Worm (Caenorhabditis elegans) whole organism, young adult: ENCODE measurements around the gene rpl-36.A.

ENCODE experiments used
- C06A6.2 ChIP-seq: fragments of 200-800 bp; sonication (Bioruptor generic); conservative IDR thresholded peaks from 2 replicates; pipeline ENCODE4 v1.3.6; 2022; ENCODE audit warnings: missing genetic modification characterization, missing compliant biosample characterization
- C17E4.6 ChIP-seq: fragments of 200-800 bp; sonication (Bioruptor generic); IDR thresholded peaks from 2 replicates; pipeline ENCODE4 v1.3.6; 2022; ENCODE audit warnings: missing genetic modification reagents, missing genetic modification characterization, missing compliant biosample characterization
- D2030.7 ChIP-seq: fragments of 200-800 bp; sonication (Bioruptor generic); IDR thresholded peaks from 2 replicates; pipeline ENCODE4 v1.3.6; 2022; ENCODE audit warnings: missing genetic modification reagents, missing genetic modification characterization, missing compliant biosample characterization
- F33H1.4 ChIP-seq: fragments of 200-800 bp; sonication (Bioruptor generic); IDR thresholded peaks from 2 replicates; pipeline ENCODE4 v1.3.6; 2022; ENCODE audit warnings: missing genetic modification reagents, missing genetic modification characterization, missing compliant biosample characterization
- F37B4.10 ChIP-seq: fragments of 200-800 bp; sonication (Bioruptor generic); IDR thresholded peaks from 2 replicates; pipeline ENCODE4 v1.3.6; 2022; ENCODE audit warnings: missing genetic modification characterization, missing compliant biosample characterization
- F39B2.1 ChIP-seq: fragments of 200-800 bp; sonication (Bioruptor generic); IDR thresholded peaks from 2 replicates; pipeline ENCODE4 v1.3.6; 2022; ENCODE audit warnings: missing genetic modification reagents, missing genetic modification characterization, missing compliant biosample characterization
- F57A8.1 ChIP-seq: fragments of 200-800 bp; sonication (Bioruptor generic); optimal IDR thresholded peaks from 2 replicates; lab custom pipeline; 2018; ENCODE audit warnings: mild to moderate bottlenecking, missing genetic modification characterization, moderate library complexity, missing compliant biosample characterization
- F57C9.4 ChIP-seq: sonication (generic microtip); optimal IDR thresholded peaks from 2 replicates; lab custom pipeline; 2017; ENCODE audit warnings: mild to moderate bottlenecking, missing genetic modification characterization, missing compliant biosample characterization
- Y56A3A.18 ChIP-seq: fragments of 200-800 bp; sonication (Bioruptor generic); IDR thresholded peaks from 2 replicates; pipeline ENCODE4 v1.3.6; 2022; ENCODE audit warnings: missing genetic modification reagents, missing genetic modification characterization, missing compliant biosample characterization
- Y79H2A.3 ChIP-seq: fragments of 200-800 bp; sonication (Bioruptor generic); conservative IDR thresholded peaks from 2 replicates; pipeline ENCODE4 v1.3.6; 2022; ENCODE audit warnings: missing genetic modification reagents, missing genetic modification characterization, missing compliant biosample characterization
- attf-3 ChIP-seq: fragments of 200-800 bp; sonication (Bioruptor generic); conservative IDR thresholded peaks from 2 replicates; pipeline ENCODE4 v1.3.6; 2022; ENCODE audit warnings: missing genetic modification reagents, missing genetic modification characterization, missing compliant biosample characterization
- cebp-1 ChIP-seq, 2 experiments: fragments of 200-800 bp in 1 of 2; sonication (Bioruptor generic) in 1 of 2; sonication (generic microtip) in 1 of 2; IDR thresholded peaks in 1 of 2; optimal IDR thresholded peaks in 1 of 2; 2 replicates each; pipeline versions ENCODE4 v1.3.6 to Lab custom; 2017 to 2022; ENCODE audit warnings: missing compliant biosample characterization in 2 of 2, missing genetic modification characterization in 2 of 2, mild to moderate bottlenecking in 1 of 2, missing genetic modification reagents in 1 of 2, moderate library complexity in 1 of 2
- cebp-2 ChIP-seq: fragments of 200-800 bp; sonication (Bioruptor generic); IDR thresholded peaks from 2 replicates; pipeline ENCODE4 v1.3.6; 2022; ENCODE audit warnings: missing genetic modification characterization, missing compliant biosample characterization
- ceh-100 ChIP-seq: fragments of 200-800 bp; sonication (Bioruptor generic); IDR thresholded peaks from 2 replicates; pipeline ENCODE4 v1.3.6; 2022; ENCODE audit warnings: missing genetic modification reagents, missing genetic modification characterization, missing compliant biosample characterization
- chd-7 ChIP-seq: sonication (generic microtip); optimal IDR thresholded peaks from 2 replicates; lab custom pipeline; 2016; ENCODE audit warnings: mild to moderate bottlenecking, missing genetic modification characterization, moderate library complexity, missing compliant biosample characterization
- dox-1 ChIP-seq: fragments of 200-800 bp; sonication (Bioruptor generic); IDR thresholded peaks from 2 replicates; pipeline ENCODE4 v1.3.6; 2022; ENCODE audit warnings: missing genetic modification reagents, missing genetic modification characterization, missing compliant biosample characterization
- efl-1 ChIP-seq: fragments of 150-350 bp; optimal IDR thresholded peaks from 2 replicates; lab custom pipeline; 2014; ENCODE audit warnings: missing biosample characterization, missing genetic modification reagents, missing genetic modification characterization
- ekl-4 ChIP-seq: fragments of 200-800 bp; sonication (Bioruptor generic); IDR thresholded peaks from 2 replicates; pipeline ENCODE4 v1.3.6; 2022; ENCODE audit warnings: missing genetic modification reagents, missing genetic modification characterization, missing compliant biosample characterization
- fkh-3 ChIP-seq: sonication (generic microtip); optimal IDR thresholded peaks from 2 replicates; lab custom pipeline; 2016; ENCODE audit warnings: mild to moderate bottlenecking, missing genetic modification characterization, missing compliant biosample characterization
- him-1 ChIP-seq: sonication (generic microtip); optimal IDR thresholded peaks from 2 replicates; lab custom pipeline; 2016; ENCODE audit warnings: missing genotype, missing genetic modification reagents, missing genetic modification characterization, missing compliant biosample characterization
- hlh-12 ChIP-seq: sonication (generic microtip); optimal IDR thresholded peaks from 2 replicates; lab custom pipeline; 2016; ENCODE audit warnings: missing genetic modification characterization, missing compliant biosample characterization
- hmg-1.2 ChIP-seq: fragments of 200-800 bp; sonication (Bioruptor generic); IDR thresholded peaks from 2 replicates; pipeline ENCODE4 v1.3.6; 2022; ENCODE audit warnings: missing genetic modification reagents, missing genetic modification characterization, missing compliant biosample characterization
- hmg-20 ChIP-seq: fragments of 200-800 bp; sonication (Bioruptor generic); IDR thresholded peaks from 2 replicates; pipeline ENCODE4 v1.3.6; 2022; ENCODE audit warnings: missing genetic modification reagents, missing genetic modification characterization, missing compliant biosample characterization
- hrde-1 ChIP-seq: sonication (generic microtip); optimal IDR thresholded peaks from 2 replicates; lab custom pipeline; 2016; ENCODE audit warnings: missing genetic modification characterization, mild to moderate bottlenecking, missing compliant biosample characterization, moderate library complexity, missing genotype, missing genetic modification reagents, borderline replicate concordance
- hsf-1 ChIP-seq: fragments of 200-800 bp; sonication (Bioruptor generic); IDR thresholded peaks from 2 replicates; pipeline ENCODE4 v1.3.6; 2022; ENCODE audit warnings: missing genetic modification reagents, missing genetic modification characterization, missing compliant biosample characterization
- let-607 ChIP-seq, 2 experiments: fragments of 200-800 bp in 1 of 2; sonication (Bioruptor generic) in 1 of 2; sonication (generic microtip) in 1 of 2; optimal IDR thresholded peaks; 2 replicates each; lab custom pipeline; 2016 to 2018; ENCODE audit warnings: mild to moderate bottlenecking in 2 of 2, missing compliant biosample characterization in 2 of 2, missing genetic modification characterization in 2 of 2, moderate library complexity in 2 of 2, missing genotype in 1 of 2
- lin-35 ChIP-seq, 3 experiments: fragments of 150-350 bp in 2 of 3; sonication (generic microtip) in 1 of 3; optimal IDR thresholded peaks; 2 replicates each; lab custom pipeline; 2014 to 2018; ENCODE audit warnings: missing biosample characterization in 3 of 3, missing genetic modification characterization in 3 of 3, missing genetic modification reagents in 3 of 3
- lsl-1 ChIP-seq: fragments of 200-800 bp; sonication (Bioruptor generic); optimal IDR thresholded peaks from 2 replicates; lab custom pipeline; 2018; ENCODE audit warnings: mild to moderate bottlenecking, missing genetic modification characterization, moderate library complexity, missing compliant biosample characterization
- madf-10 ChIP-seq: sonication (generic microtip); optimal IDR thresholded peaks from 2 replicates; lab custom pipeline; 2016; ENCODE audit warnings: mild to moderate bottlenecking, missing genetic modification characterization, missing compliant biosample characterization
- madf-3 ChIP-seq: fragments of 200-800 bp; sonication (Bioruptor generic); IDR thresholded peaks from 2 replicates; pipeline ENCODE4 v1.3.6; 2022; ENCODE audit warnings: missing genetic modification reagents, missing genetic modification characterization, missing compliant biosample characterization
- madf-6 ChIP-seq: fragments of 200-800 bp; sonication (Bioruptor generic); IDR thresholded peaks from 2 replicates; pipeline ENCODE4 v1.3.6; 2022; ENCODE audit warnings: missing genetic modification reagents, missing genetic modification characterization, missing compliant biosample characterization
- mcd-1 ChIP-seq: fragments of 200-800 bp; sonication (Bioruptor generic); IDR thresholded peaks from 2 replicates; pipeline ENCODE4 v1.3.6; 2022; ENCODE audit warnings: missing genetic modification reagents, missing genetic modification characterization, missing compliant biosample characterization
- mxl-1 ChIP-seq: sonication (generic microtip); optimal IDR thresholded peaks from 2 replicates; lab custom pipeline; 2016; ENCODE audit warnings: missing genetic modification characterization, missing compliant biosample characterization
- nhr-90 ChIP-seq: sonication (generic microtip); optimal IDR thresholded peaks from 2 replicates; lab custom pipeline; 2016; ENCODE audit warnings: missing genotype, mild to moderate bottlenecking, missing genetic modification characterization, missing compliant biosample characterization
- pbrm-1 ChIP-seq: fragments of 200-800 bp; sonication (Bioruptor generic); IDR thresholded peaks from 2 replicates; pipeline ENCODE4 v1.3.6; 2022; ENCODE audit warnings: missing genetic modification reagents, missing genetic modification characterization, missing compliant biosample characterization
- rcor-1 ChIP-seq: fragments of 200-800 bp; sonication (Bioruptor generic); IDR thresholded peaks from 2 replicates; pipeline ENCODE4 v1.3.6; 2022; ENCODE audit warnings: missing genetic modification reagents, missing genetic modification characterization, missing compliant biosample characterization
- rpc-1 ChIP-seq, 2 experiments: fragments of 150-350 bp in 1 of 2; sonication (generic microtip) in 1 of 2; optimal IDR thresholded peaks; 2 replicates each; lab custom pipeline; 2014 to 2018; ENCODE audit warnings: missing biosample characterization in 1 of 2, missing genetic modification characterization in 1 of 2, missing genetic modification reagents in 1 of 2, missing genotype in 1 of 2
- snpc-3.4 ChIP-seq: sonication (generic microtip); optimal IDR thresholded peaks from 2 replicates; lab custom pipeline; 2017; ENCODE audit warnings: missing genetic modification characterization, mild to moderate bottlenecking, missing compliant biosample characterization, antibody characterized with exemption, moderate library complexity, missing genotype, missing genetic modification reagents
- snpc-4 ChIP-seq, 5 experiments: fragments of 150-350 bp in 1 of 5; sonication (generic microtip) in 4 of 5; optimal IDR thresholded peaks; 2 replicates each; lab custom pipeline; 2014 to 2018; ENCODE audit warnings: missing genetic modification characterization in 5 of 5, missing biosample characterization in 3 of 5, antibody characterized with exemption in 2 of 5, mild to moderate bottlenecking in 2 of 5, missing compliant biosample characterization in 2 of 5, missing genotype in 2 of 5, moderate library complexity in 2 of 5, missing genetic modification reagents in 1 of 5
- tbp1 ChIP-seq: fragments of 200-800 bp; sonication (Bioruptor generic); optimal IDR thresholded peaks from 2 replicates; lab custom pipeline; 2018; ENCODE audit warnings: mild to moderate bottlenecking, missing genetic modification characterization, missing compliant biosample characterization
- xnd-1 ChIP-seq: sonication (generic microtip); optimal IDR thresholded peaks from 2 replicates; lab custom pipeline; 2016; ENCODE audit warnings: missing genotype, missing genetic modification reagents, missing genetic modification characterization, missing compliant biosample characterization
- zfh-2 ChIP-seq: fragments of 200-800 bp; sonication (Bioruptor generic); conservative IDR thresholded peaks from 2 replicates; pipeline ENCODE4 v1.3.6; 2022; ENCODE audit warnings: missing genetic modification reagents, missing genetic modification characterization, missing compliant biosample characterization

Gene rpl-36.A

ce11 chrII:11103052-11103451 is 6.0 kb upstream of the rpl-36.A start (continued):
- TF ChIP-seq hlh-12 (tag; lab: Kevin White, UChicago) (no peak), nhr-90 (no peak), cebp-1 (GFP tag; IDR thresholded peaks at IDR 0.05; lab: Robert Waterston, UW) (no peak), cebp-1 (tag; optimal IDR thresholded peaks at IDR 0.05; lab: Kevin White, UChicago) (peak; percentile 47), lin-35 (GFP tag; optimal IDR thresholded peaks at IDR 0.05; lab: Kevin White, UChicago) (peak in 1 of 3 experiments; percentile 59), dox-1 (GFP tag; lab: Robert Waterston, UW) (peak; percentile 59; the same call in 1 of the 2 replicates), snpc-4 (GFP tag; optimal IDR thresholded peaks at IDR 0.05; lab: Kevin White, UChicago) (no peak), snpc-4 (tag; optimal IDR thresholded peaks at IDR 0.05; lab: Kevin White, UChicago) (peak in 1 of 4 experiments; percentile 1)

- no peak for TF ChIP-seq cebp-2 (GFP tag; lab: Robert Waterston, UW)
- no peak for TF ChIP-seq mxl-1
- TF ChIP-seq hmg-20 (GFP tag; lab: Robert Waterston, UW): no peak
- TF ChIP-seq pbrm-1 (GFP tag; lab: Robert Waterston, UW): no peak
- no peak for TF ChIP-seq rpc-1 (optimal IDR thresholded peaks at IDR 0.05; lab: Kevin White, UChicago)
- no peak for TF ChIP-seq rpc-1 (tag; optimal IDR thresholded peaks at IDR 0.05; lab: Kevin White, UChicago)
These were observed 4.2 kb upstream of the rpl-36.A start for ce11 chrII:11101171-11101570.

- peak; percentile 54; the same call in 1 of the 2 replicates for TF ChIP-seq Y79H2A.3
- TF ChIP-seq C06A6.2 (GFP tag; lab: Robert Waterston, UW): no peak
These were observed 2.8 kb upstream of the rpl-36.A start, which contains the start of gene C09H10.4 for ce11 chrII:11099841-11100240. Gene C09H10.4 (plus strand): TSS chrII:11100141.

- TF ChIP-seq hsf-1 (GFP tag; lab: Robert Waterston, UW) (peak; percentile 73), fkh-3 (peak; percentile 16), hrde-1 (peak; percentile 51), ekl-4 (GFP tag; lab: Robert Waterston, UW) (peak; percentile 75), F57A8.1 (peak; percentile 21), F33H1.4 (GFP tag; lab: Robert Waterston, UW) (peak; percentile 45), mcd-1 (GFP tag; lab: Robert Waterston, UW) (no peak), D2030.7 (no peak; the same call in 1 of the 2 replicates), attf-3 (no peak), F37B4.10 (GFP tag; lab: Robert Waterston, UW) (no peak), zfh-2 (GFP tag; lab: Robert Waterston, UW) (no peak), snpc-3.4 (tag; lab: Kevin White, UChicago) (peak; percentile 27), madf-3 (peak; percentile 49; the same call in 1 of the 2 replicates), madf-6 (GFP tag; lab: Robert Waterston, UW) (peak; percentile 59), him-1 (tag; lab: Kevin White, UChicago) (peak; percentile 13), F39B2.1 (GFP tag; lab: Robert Waterston, UW) (peak; percentile 67; the same call in 1 of the 2 replicates), hmg-1.2 (GFP tag; lab: Robert Waterston, UW) (0 out of 2 replicates have a peak, but pooled peaks have one; percentile 14), xnd-1 (tag; lab: Kevin White, UChicago) (peak; percentile 38), chd-7 (tag; lab: Kevin White, UChicago) (peak; percentile 28), rcor-1 (peak; percentile 60), madf-10 (tag; lab: Kevin White, UChicago) (no peak), F57C9.4 (no peak), ceh-100 (GFP tag; lab: Robert Waterston, UW) (peak; percentile 24; the same call in 1 of the 2 replicates), efl-1 (GFP tag; lab: Kevin White, UChicago) (peak; percentile 6), lsl-1 (GFP tag; lab: Kevin White, UChicago) (peak; percentile 39), tbp1 (no peak), let-607 (tag; optimal IDR thresholded peaks at IDR 0.05; lab: Kevin White, UChicago) (no peak), C17E4.6 (GFP tag; lab: Robert Waterston, UW) (0 out of 2 replicates have a peak, but pooled peaks have one; percentile 34), Y56A3A.18 (0 out of 2 replicates have a peak, but pooled peaks have one; percentile 9)
These were observed 771 bp downstream of the rpl-36.A start, which contains the start of gene nbs-1 for ce11 chrII:11096233-11096632. Gene nbs-1 (minus strand): TSS chrII:11096478.
